Worm (Caenorhabditis elegans): ENCODE data around the gene F45H10.5.
A peak's percentile ranks its signal among the peaks of the same experiment; 100 is the strongest.

The F45H10.5 gene

DNA sequence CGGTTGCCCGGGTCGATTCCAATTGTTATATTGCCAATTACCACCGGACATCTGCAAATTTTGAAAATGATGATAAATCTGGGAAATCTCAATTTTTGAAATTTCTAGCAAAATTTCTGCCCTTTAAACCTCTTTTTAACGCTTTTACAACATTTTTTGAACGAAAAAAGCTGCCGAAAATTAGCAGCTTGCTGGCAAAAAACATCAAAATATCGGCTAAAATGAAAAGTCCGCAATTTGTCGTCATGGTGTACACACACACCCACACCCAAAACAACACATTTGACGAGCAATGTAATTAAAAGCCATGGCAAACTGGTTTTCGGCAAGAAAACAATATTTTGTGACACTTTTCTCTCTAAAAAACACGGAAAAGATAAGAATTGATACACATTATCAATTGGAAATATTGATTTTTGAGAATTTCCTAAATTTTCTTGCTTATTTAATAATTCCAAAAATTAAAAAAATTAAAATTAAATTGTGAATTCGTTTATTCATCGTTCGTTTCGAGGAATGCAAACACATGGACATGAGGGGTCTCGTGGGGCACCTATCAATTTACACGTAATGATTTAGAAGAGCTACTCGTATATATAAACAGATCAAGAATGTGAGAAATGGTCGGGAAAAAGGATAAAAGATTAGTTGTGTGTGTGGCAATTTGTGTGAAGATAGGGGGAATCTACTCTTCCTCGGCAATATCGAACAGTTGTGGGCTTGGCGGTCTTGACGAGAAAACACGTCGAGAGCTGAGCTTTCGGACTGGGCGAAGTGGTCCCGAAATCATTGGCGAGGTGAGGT lies 40.9 kb upstream of the F45H10.5 start, which contains the start of gene pqn-27 (continued):
- TF ChIP-seq gei-8 (GFP tag; optimal IDR thresholded peaks at IDR 0.05) (peak; percentile 47), tra-1 (GFP tag; IDR thresholded peaks at IDR 0.05) (no peak), madf-9 (GFP tag; conservative IDR thresholded peaks at IDR 0.05) (no peak), ztf-11 (tag; optimal IDR thresholded peaks at IDR 0.05) (no peak), egl-43 (GFP tag; IDR thresholded peaks at IDR 0.05) (no peak), zfp-3 (GFP tag; conservative IDR thresholded peaks at IDR 0.05) (peak; percentile 87), ztf-7 (tag; optimal IDR thresholded peaks at IDR 0.05) (peak; percentile 40), ceh-20 (GFP tag; IDR thresholded peaks at IDR 0.05) (peak; percentile 81), saeg-2 (GFP tag; IDR thresholded peaks at IDR 0.05) (peak; percentile 68), pqm-1 (tag; optimal IDR thresholded peaks at IDR 0.05) (no peak), nhr-41 (GFP tag; IDR thresholded peaks at IDR 0.05) (0 out of 2 replicates have a peak, but pooled peaks have one; percentile 22), unc-130 (GFP tag; optimal IDR thresholded peaks at IDR 0.05) (no peak), nhr-42 (GFP tag; IDR thresholded peaks at IDR 0.05) (peak; percentile 70), F10B5.3 (tag; optimal IDR thresholded peaks at IDR 0.05) (no peak), Y48G9A.11 (GFP tag; IDR thresholded peaks at IDR 0.05) (no peak), unc-62 (GFP tag; optimal IDR thresholded peaks at IDR 0.05 in 1 of 2) (peak in 1 of 2 experiments; percentile 93), unc-62 (tag; optimal IDR thresholded peaks at IDR 0.05) (no peak)

DNA sequence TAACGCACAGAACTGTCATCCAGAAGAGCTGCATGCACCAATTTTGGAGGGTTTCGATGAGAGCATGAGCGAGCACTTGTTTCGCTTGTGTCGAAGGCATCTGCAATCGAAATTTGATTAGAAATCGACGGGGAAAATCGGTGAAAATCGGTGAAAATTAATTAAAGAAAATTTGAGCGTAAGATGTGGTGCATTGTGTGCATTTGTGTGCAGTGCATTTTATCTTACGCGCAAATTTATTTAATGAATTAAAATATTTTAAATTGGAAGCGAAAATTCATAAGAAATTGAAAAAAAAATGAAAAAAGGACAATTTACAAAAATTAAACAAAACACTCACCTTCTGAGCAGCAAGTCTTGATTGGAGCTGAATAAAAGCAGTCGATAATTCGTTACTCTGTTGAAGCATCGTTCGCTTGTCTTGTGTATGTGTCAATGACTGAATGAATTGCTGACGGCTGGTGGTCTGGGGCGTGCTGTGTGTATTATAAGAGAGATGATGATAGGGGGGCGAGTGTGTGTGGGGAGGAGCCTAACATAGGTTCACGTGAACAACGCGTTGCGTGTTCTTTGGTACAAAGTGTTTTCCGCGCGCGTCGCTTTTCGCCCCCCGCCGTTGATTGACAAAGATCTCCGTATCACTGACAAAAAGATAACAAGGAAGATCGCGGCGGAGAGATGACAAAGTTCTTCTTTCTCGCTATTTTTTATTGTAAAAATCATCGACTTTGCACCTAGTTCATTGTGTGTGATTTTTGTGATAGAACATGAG lies 39.9 kb upstream of the F45H10.5 start:
- TF ChIP-seq lin-39 (tag; optimal IDR thresholded peaks at IDR 0.05) (no peak), madf-5 (GFP tag; IDR thresholded peaks at IDR 0.05) (0 out of 4 replicates have a peak, but pooled peaks have one; percentile 15 to 22), mes-2 (tag; optimal IDR thresholded peaks at IDR 0.05; ENCODE audit: poor library complexity, severe bottlenecking) (peak; percentile 34), nhr-48 (tag; optimal IDR thresholded peaks at IDR 0.05) (peak; percentile 99), ceh-20 (GFP tag; IDR thresholded peaks at IDR 0.05) (peak; percentile 81), R02D3.7 (tag; optimal IDR thresholded peaks at IDR 0.05) (no peak), mep-1 (tag; optimal IDR thresholded peaks at IDR 0.05) (peak; percentile 70), unc-130 (GFP tag; optimal IDR thresholded peaks at IDR 0.05) (no peak), zfp-2 (tag; optimal IDR thresholded peaks at IDR 0.05) (no peak), set-16 (GFP tag; IDR thresholded peaks at IDR 0.05) (peak; percentile 49; the same call in 1 of the 2 replicates), dpl-1 (GFP tag; optimal IDR thresholded peaks at IDR 0.05) (peak; percentile 25), attf-4 (tag; optimal IDR thresholded peaks at IDR 0.05) (no peak), lin-38 (GFP tag; IDR thresholded peaks at IDR 0.05) (peak; percentile 51), hmg-1.1 (GFP tag; IDR thresholded peaks at IDR 0.05) (peak; percentile 56), daf-12 (tag; optimal IDR thresholded peaks at IDR 0.05) (no peak), lin-1 (GFP tag; IDR thresholded peaks at IDR 0.05) (peak; percentile 64), hif-1 (tag; optimal IDR thresholded peaks at IDR 0.05) (peak; percentile 57 to 93), fos-1 (tag; optimal IDR thresholded peaks at IDR 0.05) (no peak), tag-97 (GFP tag; IDR thresholded peaks at IDR 0.05) (no peak), mxl-3 (GFP tag; optimal IDR thresholded peaks at IDR 0.05) (peak; percentile 81), lin-13 (GFP tag; optimal IDR thresholded peaks at IDR 0.05) (no peak), aha-1 (tag) (peak; percentile 99), nhr-77 (tag; optimal IDR thresholded peaks at IDR 0.05) (peak; percentile 68), rbr-2 (tag; optimal IDR thresholded peaks at IDR 0.05) (peak; percentile 37), lin-15B (tag; optimal IDR thresholded peaks at IDR 0.05) (no peak), fkh-10 (GFP tag; optimal IDR thresholded peaks at IDR 0.05) (no peak), ceh-44 (GFP tag; IDR thresholded peaks at IDR 0.05) (no peak), nhr-10 (tag; optimal IDR thresholded peaks at IDR 0.05) (peak; percentile 92), php-3 (GFP tag; IDR thresholded peaks at IDR 0.05) (peak; percentile 67), nhr-76 (tag; optimal IDR thresholded peaks at IDR 0.05) (no peak), mdt-29 (GFP tag; IDR thresholded peaks at IDR 0.05) (0 out of 2 replicates have a peak, but pooled peaks have one; percentile 40), ztf-7 (tag; optimal IDR thresholded peaks at IDR 0.05) (no peak), saeg-2 (GFP tag; IDR thresholded peaks at IDR 0.05) (peak; percentile 75; the same call in 1 of the 2 replicates), zfp-3 (GFP tag; conservative IDR thresholded peaks at IDR 0.05) (0 out of 2 replicates have a peak, but pooled peaks have one; percentile 31), ceh-62 (tag; optimal IDR thresholded peaks at IDR 0.05) (no peak), nhr-42 (GFP tag; IDR thresholded peaks at IDR 0.05) (peak; percentile 42; the same call in 1 of the 2 replicates)
